Fruit fly (Drosophila melanogaster) whole organism, embryonic: ENCODE measurements around the gene BRWD3.

Source experiments
- Ada2b ChIP-seq: fragments of 200-800 bp; sonication (Bioruptor generic); IDR thresholded peaks from 2 replicates; pipeline ENCODE4 v1.3.6; 2022; ENCODE audit warnings: missing biosample characterization, missing genetic modification characterization
- Atf-2 ChIP-seq: fragments of 200-800 bp; sonication (Bioruptor generic); optimal IDR thresholded peaks from 2 replicates; lab custom pipeline; 2016; ENCODE audit warnings: missing biosample characterization, missing genetic modification characterization
- CG10274 ChIP-seq: fragments of 200-800 bp; sonication (Bioruptor generic); optimal IDR thresholded peaks from 3 replicates; lab custom pipeline; 2017; ENCODE audit warnings: missing biosample characterization, mild to moderate bottlenecking, missing genetic modification characterization
- CG10366 ChIP-seq: fragments of 200-800 bp; sonication (Bioruptor generic); IDR thresholded peaks from 2 replicates; pipeline ENCODE4 v1.3.6; 2022; ENCODE audit warnings: missing biosample characterization, missing genetic modification characterization
- CG11093 ChIP-seq: fragments of 200-800 bp; sonication (Bioruptor generic); IDR thresholded peaks from 3 replicates; pipeline ENCODE4 v1.3.6; 2022; ENCODE audit warnings: missing biosample characterization, missing genetic modification characterization
- CG11247 ChIP-seq: fragments of 200-800 bp; sonication (Bioruptor generic); IDR thresholded peaks from 2 replicates; pipeline ENCODE4 v1.3.6; 2022; ENCODE audit warnings: missing biosample characterization, missing genetic modification characterization
- CG12071 ChIP-seq: fragments of 200-800 bp; sonication (Bioruptor generic); optimal IDR thresholded peaks from 3 replicates; lab custom pipeline; 2018; ENCODE audit warnings: missing biosample characterization, mild to moderate bottlenecking, missing genetic modification characterization
- CG14667 ChIP-seq: fragments of 200-800 bp; sonication (Bioruptor generic); IDR thresholded peaks from 2 replicates; pipeline ENCODE4 v1.3.6; 2022; ENCODE audit warnings: missing biosample characterization, missing genetic modification characterization
- CG14860 ChIP-seq: fragments of 200-800 bp; sonication (Bioruptor generic); IDR thresholded peaks from 3 replicates; pipeline ENCODE4 v1.3.6; 2022; ENCODE audit warnings: missing biosample characterization, missing genetic modification characterization; ENCODE audit not compliant: partially characterized antibody
- CG1603 ChIP-seq: fragments of 200-800 bp; sonication (Bioruptor generic); optimal IDR thresholded peaks from 2 replicates; lab custom pipeline; 2019; ENCODE audit warnings: missing biosample characterization, mild to moderate bottlenecking, missing genetic modification characterization, moderate library complexity
- CG16863 ChIP-seq: fragments of 200-800 bp; sonication (Bioruptor generic); optimal IDR thresholded peaks from 3 replicates; lab custom pipeline; 2016; ENCODE audit warnings: missing biosample characterization, missing genetic modification characterization
- CG17802 ChIP-seq: fragments of 200-800 bp; sonication (Bioruptor generic); optimal IDR thresholded peaks from 2 replicates; lab custom pipeline; 2018; ENCODE audit warnings: missing biosample characterization, mild to moderate bottlenecking, missing genetic modification characterization, moderate library complexity
- CG18764 ChIP-seq: fragments of 200-800 bp; sonication (Bioruptor generic); optimal IDR thresholded peaks from 3 replicates; lab custom pipeline; 2016; ENCODE audit warnings: missing biosample characterization, missing genetic modification characterization
- CG31365 ChIP-seq: fragments of 200-800 bp; sonication (Bioruptor generic); optimal IDR thresholded peaks from 2 replicates; lab custom pipeline; 2018; ENCODE audit warnings: missing biosample characterization, mild to moderate bottlenecking, missing genetic modification characterization
- CG31441 ChIP-seq: fragments of 200-800 bp; sonication (Bioruptor generic); IDR thresholded peaks from 2 replicates; pipeline ENCODE4 v1.3.6; 2022; ENCODE audit warnings: missing biosample characterization, missing genetic modification characterization
- CG34376 ChIP-seq: fragments of 200-800 bp; sonication (Bioruptor generic); optimal IDR thresholded peaks from 2 replicates; lab custom pipeline; 2018; ENCODE audit warnings: missing biosample characterization, mild to moderate bottlenecking, missing genetic modification characterization
- CG34422 ChIP-seq: fragments of 200-800 bp; sonication (Bioruptor generic); IDR thresholded peaks from 3 replicates; pipeline ENCODE4 v1.3.6; 2022; ENCODE audit warnings: missing biosample characterization, missing genetic modification characterization
- CG43689 ChIP-seq: fragments of 200-800 bp; sonication (Bioruptor generic); IDR thresholded peaks from 2 replicates; pipeline ENCODE4 v1.3.6; 2022; ENCODE audit warnings: missing biosample characterization, missing genetic modification characterization
- CG5953 ChIP-seq: fragments of 200-800 bp; sonication (Bioruptor generic); IDR thresholded peaks from 2 replicates; pipeline ENCODE4 v1.3.6; 2022; ENCODE audit warnings: missing biosample characterization, missing genetic modification characterization
- CG6683 ChIP-seq: fragments of 200-800 bp; sonication (Bioruptor generic); optimal IDR thresholded peaks from 2 replicates; lab custom pipeline; 2017; ENCODE audit warnings: missing biosample characterization, mild to moderate bottlenecking, missing genetic modification characterization, missing genetic modification reagents
- CG7357 ChIP-seq: fragments of 200-800 bp; sonication (Bioruptor generic); IDR thresholded peaks from 3 replicates; pipeline ENCODE4 v1.3.6; 2022; ENCODE audit warnings: missing biosample characterization, missing genetic modification characterization
- CG8290 ChIP-seq, 3 experiments: fragments of 200-800 bp; sonication (Bioruptor generic); optimal IDR thresholded peaks; 2 replicates each; lab custom pipeline; 2016 to 2019; ENCODE audit warnings: missing biosample characterization in 3 of 3, missing genetic modification characterization in 3 of 3, mild to moderate bottlenecking in 2 of 3, moderate library complexity in 1 of 3
- Dad ChIP-seq: fragments of 200-800 bp; sonication (Bioruptor generic); optimal IDR thresholded peaks from 3 replicates; lab custom pipeline; 2016; ENCODE audit warnings: missing biosample characterization, missing genetic modification characterization
- HLH54F ChIP-seq: fragments of 200-800 bp; sonication (Bioruptor generic); optimal IDR thresholded peaks from 3 replicates; lab custom pipeline; 2016; ENCODE audit warnings: missing biosample characterization, missing genetic modification characterization
- Hr78 ChIP-seq, 2 experiments: fragments of 200-800 bp in 1 of 2; fragments of >200 bp in 1 of 2; sonication (Bioruptor generic) in 1 of 2; optimal IDR thresholded peaks; 2 replicates each; lab custom pipeline; 2017 to 2019; ENCODE audit warnings: missing biosample characterization in 2 of 2, missing genetic modification characterization in 2 of 2, mild to moderate bottlenecking in 1 of 2, moderate library complexity in 1 of 2
- NFAT ChIP-seq: fragments of 200-800 bp; sonication (Bioruptor generic); IDR thresholded peaks from 2 replicates; pipeline ENCODE4 v1.3.6; 2022; ENCODE audit warnings: missing biosample characterization, missing genetic modification characterization
- Nf-YC ChIP-seq: fragments of 200-800 bp; optimal IDR thresholded peaks from 3 replicates; lab custom pipeline; 2019; ENCODE audit warnings: missing biosample characterization, mild to moderate bottlenecking, missing genetic modification characterization, moderate library complexity
- Ptx1 ChIP-seq: fragments of 200-800 bp; sonication (Bioruptor generic); IDR thresholded peaks from 2 replicates; pipeline ENCODE4 v1.3.6; 2022; ENCODE audit warnings: missing biosample characterization, missing genetic modification characterization
- Xrp1 ChIP-seq: fragments of 200-800 bp; sonication (Bioruptor generic); IDR thresholded peaks from 2 replicates; pipeline ENCODE4 v1.3.6; 2022; ENCODE audit warnings: missing biosample characterization, missing genetic modification characterization
- bowl ChIP-seq: fragments of 200-800 bp; sonication (Bioruptor generic); IDR thresholded peaks from 2 replicates; pipeline ENCODE4 v1.3.6; 2022; ENCODE audit warnings: missing biosample characterization, missing genetic modification characterization
- br ChIP-seq: fragments of >200 bp; optimal IDR thresholded peaks from 2 replicates; lab custom pipeline; 2017
- corto ChIP-seq: fragments of 200-800 bp; sonication (Bioruptor generic); optimal IDR thresholded peaks from 2 replicates; lab custom pipeline; 2016; ENCODE audit warnings: missing biosample characterization, mild to moderate bottlenecking, missing genetic modification characterization, moderate library complexity
- da ChIP-seq: fragments of 200-800 bp; sonication (Bioruptor generic); optimal IDR thresholded peaks from 2 replicates; lab custom pipeline; 2016; ENCODE audit warnings: missing biosample characterization, missing genetic modification characterization
- dimm ChIP-seq: fragments of 200-800 bp; sonication (Bioruptor generic); IDR thresholded peaks from 2 replicates; pipeline ENCODE4 v1.3.6; 2022; ENCODE audit warnings: missing biosample characterization, missing genetic modification characterization
- hb ChIP-seq: fragments of 200-800 bp; sonication (Bioruptor generic); IDR thresholded peaks from 3 replicates; pipeline ENCODE4 v1.3.6; 2022; ENCODE audit warnings: missing biosample characterization, missing genetic modification characterization; ENCODE audit not compliant: partially characterized antibody
- hkb ChIP-seq, 2 experiments: fragments of 200-800 bp in 1 of 2; fragments of >200 bp in 1 of 2; sonication (Bioruptor generic) in 1 of 2; IDR thresholded peaks in 1 of 2; optimal IDR thresholded peaks in 1 of 2; 2 replicates each; pipeline versions ENCODE4 v1.3.6 to Lab custom; 2017 to 2022; ENCODE audit warnings: missing biosample characterization in 1 of 2, missing genetic modification characterization in 1 of 2
- jing ChIP-seq: fragments of 200-800 bp; sonication (Bioruptor generic); optimal IDR thresholded peaks from 2 replicates; lab custom pipeline; 2018; ENCODE audit warnings: missing biosample characterization, mild to moderate bottlenecking, missing genetic modification characterization
- lilli ChIP-seq: fragments of 200-800 bp; sonication (Bioruptor generic); optimal IDR thresholded peaks from 3 replicates; lab custom pipeline; 2016; ENCODE audit warnings: missing biosample characterization, missing genetic modification characterization
- luna ChIP-seq: fragments of 200-800 bp; sonication (Bioruptor generic); optimal IDR thresholded peaks from 2 replicates; lab custom pipeline; 2016; ENCODE audit warnings: missing biosample characterization, missing genetic modification characterization
- mld ChIP-seq: fragments of 200-800 bp; sonication (Bioruptor generic); IDR thresholded peaks from 3 replicates; pipeline ENCODE4 v1.3.6; 2022; ENCODE audit warnings: missing biosample characterization, missing genetic modification characterization; ENCODE audit not compliant: partially characterized antibody
- nmo ChIP-seq: fragments of 200-800 bp; sonication (Bioruptor generic); optimal IDR thresholded peaks from 2 replicates; lab custom pipeline; 2018; ENCODE audit warnings: missing biosample characterization, mild to moderate bottlenecking, missing genetic modification characterization, moderate library complexity
- oc ChIP-seq: fragments of 200-800 bp; sonication (Bioruptor generic); optimal IDR thresholded peaks from 2 replicates; lab custom pipeline; 2018; ENCODE audit warnings: missing biosample characterization, mild to moderate bottlenecking, missing genetic modification characterization, moderate library complexity
- odd ChIP-seq: fragments of 200-800 bp; sonication (Bioruptor generic); optimal IDR thresholded peaks from 2 replicates; lab custom pipeline; 2017; ENCODE audit warnings: missing biosample characterization, mild to moderate bottlenecking, missing genetic modification characterization
- sc ChIP-seq, 3 experiments: fragments of >200 bp in 2 of 3; fragments of 200-800 bp in 1 of 3; sonication (Bioruptor generic) in 1 of 3; optimal IDR thresholded peaks; 2 replicates in 2 of 3; 3 replicates in 1 of 3; lab custom pipeline; 2017; ENCODE audit warnings: mild to moderate bottlenecking in 1 of 3, missing biosample characterization in 1 of 3, missing genetic modification characterization in 1 of 3, missing genetic modification reagents in 1 of 3
- sna ChIP-seq: fragments of 200-800 bp; sonication (Bioruptor generic); IDR thresholded peaks from 2 replicates; pipeline ENCODE4 v1.3.6; 2022; ENCODE audit warnings: missing biosample characterization, missing genetic modification characterization; ENCODE audit not compliant: partially characterized antibody
- tx ChIP-seq: fragments of 200-800 bp; sonication (Bioruptor generic); optimal IDR thresholded peaks from 2 replicates; lab custom pipeline; 2016; ENCODE audit warnings: missing biosample characterization, missing genetic modification characterization
- vnd ChIP-seq: fragments of 200-800 bp; sonication (Bioruptor generic); IDR thresholded peaks from 3 replicates; pipeline ENCODE4 v1.3.6; 2022; ENCODE audit warnings: missing biosample characterization, missing genetic modification characterization; ENCODE audit not compliant: partially characterized antibody
- zen ChIP-seq: fragments of 200-800 bp; sonication (Bioruptor generic); optimal IDR thresholded peaks from 3 replicates; lab custom pipeline; 2018; ENCODE audit warnings: missing biosample characterization, mild to moderate bottlenecking, missing genetic modification characterization, moderate library complexity

The BRWD3 gene

dm6 chr3R:24289768-24290349 is 28.9 kb upstream of the BRWD3 start, which contains the start of the genes CG34290 and Uck (continued):
- peak; percentile 79 for TF ChIP-seq CG11247
- peak; percentile 42 for TF ChIP-seq CG8290 (GFP tag; optimal IDR thresholded peaks at IDR 0.05; lab: Kevin White, UChicago)
- peak; percentile 41 to 89 for TF ChIP-seq CG8290 (tag; optimal IDR thresholded peaks at IDR 0.05; lab: Kevin White, UChicago)
- peak; percentile 74 for TF ChIP-seq nmo (GFP tag; lab: Kevin White, UChicago)
- peak; percentile 79 for TF ChIP-seq CG31441 (GFP tag; lab: Robert Waterston, UW)
- peak; percentile 62; the same call in 2 of the 3 replicates for TF ChIP-seq hb (GFP tag; lab: Robert Waterston, UW)
- peak; percentile 90 for TF ChIP-seq CG1603 (tag; lab: Kevin White, UChicago)
- TF ChIP-seq CG5953 (GFP tag; lab: Robert Waterston, UW) = peak; percentile 48; the same call in 1 of the 2 replicates
- peak; percentile 59 for TF ChIP-seq Nf-YC (tag; lab: Kevin White, UChicago)
- peak; percentile 86 for TF ChIP-seq zen (tag; lab: Kevin White, UChicago)
- TF ChIP-seq vnd (GFP tag; lab: Robert Waterston, UW) = peak; percentile 54; the same call in 1 of the 3 replicates
- peak; percentile 64 for TF ChIP-seq CG43689 (GFP tag; lab: Robert Waterston, UW)
- TF ChIP-seq corto = no peak
- peak; percentile 44 for TF ChIP-seq luna (GFP tag; lab: Kevin White, UChicago)
- peak; percentile 54 for TF ChIP-seq CG18764 (GFP tag; lab: Kevin White, UChicago)
- peak; percentile 69; the same call in 2 of the 3 replicates for TF ChIP-seq CG14860 (GFP tag; lab: Robert Waterston, UW)
- TF ChIP-seq CG17802 (tag; lab: Kevin White, UChicago) = peak; percentile 65
- TF ChIP-seq CG6683 (GFP tag; lab: Kevin White, UChicago) = peak; percentile 77
- peak in 1 of 2 experiments; percentile 13 for TF ChIP-seq Hr78 (GFP tag; optimal IDR thresholded peaks at IDR 0.05; lab: Kevin White, UChicago)
- TF ChIP-seq Xrp1 = no peak
- TF ChIP-seq tx (GFP tag; lab: Kevin White, UChicago) = peak; percentile 67
- peak; percentile 69 for TF ChIP-seq HLH54F (GFP tag; lab: Kevin White, UChicago)
- peak; percentile 65; the same call in 1 of the 3 replicates for TF ChIP-seq mld (GFP tag; lab: Robert Waterston, UW)
- TF ChIP-seq sna (GFP tag; lab: Robert Waterston, UW) = peak; percentile 89
- no peak for TF ChIP-seq CG7357 (GFP tag; lab: Robert Waterston, UW)
- TF ChIP-seq Atf-2 (GFP tag; lab: Kevin White, UChicago) = peak; percentile 65
- no peak for TF ChIP-seq CG34422 (GFP tag; lab: Robert Waterston, UW)
- no peak for TF ChIP-seq bowl (GFP tag; lab: Robert Waterston, UW)
- TF ChIP-seq CG34376 (GFP tag; lab: Kevin White, UChicago) = peak; percentile 90
- no peak for TF ChIP-seq hkb (optimal IDR thresholded peaks at IDR 0.05; lab: Kevin White, UChicago)
- peak; percentile 78 for TF ChIP-seq hkb (GFP tag; IDR thresholded peaks at IDR 0.05; lab: Robert Waterston, UW)
- no peak for TF ChIP-seq sc (optimal IDR thresholded peaks at IDR 0.05; lab: Kevin White, UChicago)
- peak; percentile 51 for TF ChIP-seq sc (GFP tag; optimal IDR thresholded peaks at IDR 0.05; lab: Kevin White, UChicago)
- peak; percentile 71 for TF ChIP-seq Dad (GFP tag; lab: Kevin White, UChicago)
- TF ChIP-seq CG16863 (GFP tag; lab: Kevin White, UChicago) = peak; percentile 65
- TF ChIP-seq dimm (GFP tag; lab: Robert Waterston, UW) = no peak
- TF ChIP-seq odd (GFP tag; lab: Kevin White, UChicago) = peak; percentile 79
- TF ChIP-seq CG11093 = 0 out of 3 replicates have a peak, but pooled peaks have one; percentile 22
- peak; percentile 65 for TF ChIP-seq CG31365
- TF ChIP-seq NFAT (GFP tag; lab: Robert Waterston, UW) = peak; percentile 75
- no peak for TF ChIP-seq br (lab: Kevin White, UChicago)
- TF ChIP-seq CG14667 (GFP tag; lab: Robert Waterston, UW) = no peak
- TF ChIP-seq da (GFP tag; lab: Kevin White, UChicago) = peak; percentile 52
- TF ChIP-seq CG12071 (GFP tag; lab: Kevin White, UChicago) = peak; percentile 85
- peak; percentile 42; the same call in 1 of the 2 replicates for TF ChIP-seq Ptx1
- peak; percentile 69 for TF ChIP-seq lilli (GFP tag; lab: Kevin White, UChicago)
- TF ChIP-seq oc (tag; lab: Kevin White, UChicago) = peak; percentile 48
- peak; percentile 66 for TF ChIP-seq CG10366 (GFP tag; lab: Robert Waterston, UW)
- peak; percentile 39; the same call in 1 of the 2 replicates for TF ChIP-seq Ada2b (GFP tag; lab: Robert Waterston, UW)
- TF ChIP-seq jing (GFP tag; lab: Kevin White, UChicago) = peak; percentile 47
- peak; percentile 68 for TF ChIP-seq CG10274 (GFP tag; lab: Kevin White, UChicago)
